Fruit fly (Drosophila melanogaster) whole organism, embryonic: ENCODE data around the gene CG31219.

Experiments used
- Bdp1 ChIP-seq: fragments of 200-800 bp; sonication (Bioruptor generic); optimal IDR thresholded peaks from 3 replicates; lab custom pipeline; 2016; ENCODE audit warnings: missing biosample characterization, missing genetic modification characterization
- Bgb ChIP-seq: fragments of 200-800 bp; sonication (Bioruptor generic); IDR thresholded peaks from 2 replicates; pipeline ENCODE4 v1.3.6; 2022; ENCODE audit warnings: missing biosample characterization, missing genetic modification characterization; ENCODE audit not compliant: partially characterized antibody
- CG10565 ChIP-seq: fragments of 200-800 bp; sonication (Bioruptor generic); optimal IDR thresholded peaks from 3 replicates; lab custom pipeline; 2016; ENCODE audit warnings: missing biosample characterization, mild to moderate bottlenecking, missing genetic modification characterization
- CG12942 ChIP-seq: fragments of 200-800 bp; sonication (Bioruptor generic); optimal IDR thresholded peaks from 3 replicates; lab custom pipeline; 2016; ENCODE audit warnings: missing biosample characterization, missing genetic modification characterization
- CG13287 ChIP-seq: fragments of 200-800 bp; sonication (Bioruptor generic); IDR thresholded peaks from 2 replicates; pipeline ENCODE4 v1.3.6; 2022; ENCODE audit warnings: missing biosample characterization, missing genetic modification characterization; ENCODE audit not compliant: partially characterized antibody
- CG14860 ChIP-seq: fragments of 200-800 bp; sonication (Bioruptor generic); IDR thresholded peaks from 3 replicates; pipeline ENCODE4 v1.3.6; 2022; ENCODE audit warnings: missing biosample characterization, missing genetic modification characterization; ENCODE audit not compliant: partially characterized antibody
- CG15479 ChIP-seq: fragments of 200-800 bp; sonication (Bioruptor generic); optimal IDR thresholded peaks from 3 replicates; lab custom pipeline; 2019; ENCODE audit warnings: missing biosample characterization, mild to moderate bottlenecking, missing genetic modification characterization, moderate library complexity
- CG15696 ChIP-seq: fragments of 200-800 bp; sonication (Bioruptor generic); optimal IDR thresholded peaks from 2 replicates; lab custom pipeline; 2019; ENCODE audit warnings: missing biosample characterization, mild to moderate bottlenecking, missing genetic modification characterization, moderate library complexity
- CG16813 ChIP-seq: fragments of 200-800 bp; sonication (Bioruptor generic); IDR thresholded peaks from 3 replicates; pipeline ENCODE4 v1.3.6; 2022; ENCODE audit warnings: missing biosample characterization, missing genetic modification characterization; ENCODE audit not compliant: partially characterized antibody
- CG2116 ChIP-seq: fragments of 200-800 bp; sonication (Bioruptor generic); optimal IDR thresholded peaks from 3 replicates; lab custom pipeline; 2018; ENCODE audit warnings: missing biosample characterization, mild to moderate bottlenecking, missing genetic modification characterization
- CG30020 ChIP-seq: fragments of 200-800 bp; optimal IDR thresholded peaks from 2 replicates; lab custom pipeline; 2019; ENCODE audit warnings: missing biosample characterization, mild to moderate bottlenecking, missing genetic modification characterization, moderate library complexity
- CG34376 ChIP-seq: fragments of 200-800 bp; sonication (Bioruptor generic); optimal IDR thresholded peaks from 2 replicates; lab custom pipeline; 2018; ENCODE audit warnings: missing biosample characterization, mild to moderate bottlenecking, missing genetic modification characterization
- CG34422 ChIP-seq: fragments of 200-800 bp; sonication (Bioruptor generic); IDR thresholded peaks from 3 replicates; pipeline ENCODE4 v1.3.6; 2022; ENCODE audit warnings: missing biosample characterization, missing genetic modification characterization
- CG5180 ChIP-seq: fragments of 200-800 bp; sonication (Bioruptor generic); optimal IDR thresholded peaks from 3 replicates; lab custom pipeline; 2017; ENCODE audit warnings: missing biosample characterization, missing genetic modification characterization, mild to moderate bottlenecking, moderate library complexity, missing genetic modification reagents
- CG6791 ChIP-seq: fragments of 200-800 bp; sonication (Bioruptor generic); IDR thresholded peaks from 3 replicates; pipeline ENCODE4 v1.3.6; 2022; ENCODE audit warnings: missing biosample characterization, missing genetic modification characterization; ENCODE audit not compliant: partially characterized antibody
- CG7928 ChIP-seq: fragments of 200-800 bp; sonication (Bioruptor generic); optimal IDR thresholded peaks from 2 replicates; lab custom pipeline; 2017; ENCODE audit warnings: missing biosample characterization, mild to moderate bottlenecking, missing genetic modification characterization
- Camta ChIP-seq: fragments of 200-800 bp; sonication (Bioruptor generic); optimal IDR thresholded peaks from 2 replicates; lab custom pipeline; 2016; ENCODE audit warnings: missing biosample characterization, missing genetic modification characterization
- Chrac-16 ChIP-seq: fragments of 200-800 bp; sonication (Bioruptor generic); optimal IDR thresholded peaks from 3 replicates; lab custom pipeline; 2016; ENCODE audit warnings: missing biosample characterization, missing genetic modification characterization
- D ChIP-seq, 2 experiments: fragments of 200-800 bp in 1 of 2; fragments of >200 bp in 1 of 2; sonication (Bioruptor generic) in 1 of 2; optimal IDR thresholded peaks; 2 replicates in 1 of 2; 3 replicates in 1 of 2; lab custom pipeline; 2017; ENCODE audit warnings: mild to moderate bottlenecking in 1 of 2, missing biosample characterization in 1 of 2, missing genetic modification characterization in 1 of 2, missing genetic modification reagents in 1 of 2
- Dfd ChIP-seq, 2 experiments: fragments of >200 bp; optimal IDR thresholded peaks; 2 replicates each; lab custom pipeline; 2017; ENCODE audit warnings: missing biosample characterization in 2 of 2, missing genetic modification characterization in 2 of 2
- Dip3 ChIP-seq: fragments of 200-800 bp; sonication (Bioruptor generic); optimal IDR thresholded peaks from 3 replicates; lab custom pipeline; 2016; ENCODE audit warnings: missing biosample characterization, missing genetic modification characterization
- E2f1 ChIP-seq: fragments of 200-800 bp; sonication (Bioruptor generic); IDR thresholded peaks from 2 replicates; pipeline ENCODE4 v1.3.6; 2022; ENCODE audit warnings: missing biosample characterization, missing genetic modification characterization
- HLH3B ChIP-seq: fragments of 200-800 bp; sonication (Bioruptor generic); IDR thresholded peaks from 2 replicates; pipeline ENCODE4 v1.3.6; 2022; ENCODE audit warnings: missing biosample characterization, missing genetic modification characterization
- HLH4C ChIP-seq: fragments of 200-800 bp; sonication (Bioruptor generic); IDR thresholded peaks from 3 replicates; pipeline ENCODE4 v1.3.6; 2022; ENCODE audit warnings: missing biosample characterization, missing genetic modification characterization; ENCODE audit not compliant: partially characterized antibody
- MESR4 ChIP-seq: fragments of 200-800 bp; sonication (Bioruptor generic); optimal IDR thresholded peaks from 2 replicates; lab custom pipeline; 2018; ENCODE audit warnings: missing biosample characterization, mild to moderate bottlenecking, missing genetic modification characterization, moderate library complexity
- NC2α ChIP-seq: fragments of 200-800 bp; sonication (Bioruptor generic); optimal IDR thresholded peaks from 2 replicates; lab custom pipeline; 2016; ENCODE audit warnings: missing biosample characterization, missing genetic modification characterization
- Opbp ChIP-seq: fragments of 200-800 bp; sonication (Bioruptor generic); IDR thresholded peaks from 3 replicates; pipeline ENCODE4 v1.3.6; 2022; ENCODE audit warnings: missing biosample characterization, missing genetic modification characterization; ENCODE audit not compliant: partially characterized antibody
- Scr ChIP-seq: fragments of 200-800 bp; sonication (Bioruptor generic); IDR thresholded peaks from 2 replicates; pipeline ENCODE4 v1.3.6; 2022; ENCODE audit warnings: missing biosample characterization, missing genetic modification characterization; ENCODE audit not compliant: partially characterized antibody
- ato ChIP-seq: fragments of 200-800 bp; sonication (Bioruptor generic); IDR thresholded peaks from 2 replicates; pipeline ENCODE4 v1.3.6; 2022; ENCODE audit warnings: missing biosample characterization, missing genetic modification characterization; ENCODE audit not compliant: partially characterized antibody
- bbx ChIP-seq: fragments of 200-800 bp; sonication (Bioruptor generic); IDR thresholded peaks from 2 replicates; pipeline ENCODE4 v1.3.6; 2022; ENCODE audit warnings: missing biosample characterization, missing genetic modification characterization; ENCODE audit not compliant: partially characterized antibody
- crp ChIP-seq, 2 experiments: fragments of 200-800 bp; sonication (Bioruptor generic); optimal IDR thresholded peaks; 2 replicates in 1 of 2; 3 replicates in 1 of 2; lab custom pipeline; 2017; ENCODE audit warnings: missing biosample characterization in 2 of 2, missing genetic modification characterization in 2 of 2, mild to moderate bottlenecking in 1 of 2, moderate library complexity in 1 of 2
- cwo ChIP-seq: fragments of 200-800 bp; sonication (Bioruptor generic); optimal IDR thresholded peaks from 3 replicates; lab custom pipeline; 2017; ENCODE audit warnings: missing biosample characterization, missing genetic modification characterization, mild to moderate bottlenecking, moderate library complexity, missing genetic modification reagents
- dmrt11E ChIP-seq: fragments of 200-800 bp; sonication (Bioruptor generic); optimal IDR thresholded peaks from 3 replicates; lab custom pipeline; 2018; ENCODE audit warnings: missing biosample characterization, mild to moderate bottlenecking, missing genetic modification characterization, moderate library complexity
- en ChIP-seq: fragments of 200-800 bp; sonication (Bioruptor generic); optimal IDR thresholded peaks from 2 replicates; lab custom pipeline; 2016; ENCODE audit warnings: missing biosample characterization, missing genetic modification characterization
- grau ChIP-seq: fragments of 200-800 bp; optimal IDR thresholded peaks from 3 replicates; lab custom pipeline; 2019; ENCODE audit warnings: missing biosample characterization, mild to moderate bottlenecking, missing genetic modification characterization, moderate library complexity
- gt ChIP-seq: fragments of 200-800 bp; sonication (Bioruptor generic); IDR thresholded peaks from 2 replicates; pipeline ENCODE4 v1.3.6; 2022; ENCODE audit warnings: missing biosample characterization, missing genetic modification characterization
- ind ChIP-seq: fragments of 200-800 bp; sonication (Bioruptor generic); optimal IDR thresholded peaks from 3 replicates; lab custom pipeline; 2016; ENCODE audit warnings: missing biosample characterization, missing genetic modification characterization
- jing ChIP-seq: fragments of 200-800 bp; sonication (Bioruptor generic); optimal IDR thresholded peaks from 2 replicates; lab custom pipeline; 2018; ENCODE audit warnings: missing biosample characterization, mild to moderate bottlenecking, missing genetic modification characterization
- knrl ChIP-seq: fragments of 200-800 bp; sonication (Bioruptor generic); IDR thresholded peaks from 3 replicates; pipeline ENCODE4 v1.3.6; 2022; ENCODE audit warnings: missing biosample characterization, missing genetic modification characterization; ENCODE audit not compliant: partially characterized antibody
- mld ChIP-seq: fragments of 200-800 bp; sonication (Bioruptor generic); IDR thresholded peaks from 3 replicates; pipeline ENCODE4 v1.3.6; 2022; ENCODE audit warnings: missing biosample characterization, missing genetic modification characterization; ENCODE audit not compliant: partially characterized antibody
- pho ChIP-seq: fragments of 200-800 bp; sonication (Bioruptor generic); optimal IDR thresholded peaks from 2 replicates; lab custom pipeline; 2016; ENCODE audit warnings: missing biosample characterization, missing genetic modification characterization
- pzg ChIP-seq: fragments of 200-800 bp; sonication (Bioruptor generic); optimal IDR thresholded peaks from 3 replicates; lab custom pipeline; 2018; ENCODE audit warnings: missing biosample characterization, mild to moderate bottlenecking, missing genetic modification characterization, moderate library complexity
- schlank ChIP-seq: fragments of 200-800 bp; sonication (Bioruptor generic); optimal IDR thresholded peaks from 2 replicates; lab custom pipeline; 2018; ENCODE audit warnings: missing biosample characterization, mild to moderate bottlenecking, missing genetic modification characterization
- sna ChIP-seq: fragments of 200-800 bp; sonication (Bioruptor generic); IDR thresholded peaks from 2 replicates; pipeline ENCODE4 v1.3.6; 2022; ENCODE audit warnings: missing biosample characterization, missing genetic modification characterization; ENCODE audit not compliant: partially characterized antibody
- tna ChIP-seq: fragments of 200-800 bp; sonication (Bioruptor generic); IDR thresholded peaks from 2 replicates; pipeline ENCODE4 v1.3.6; 2022; ENCODE audit warnings: missing biosample characterization, missing genetic modification characterization; ENCODE audit not compliant: partially characterized antibody
- ttk ChIP-seq: fragments of 200-800 bp; sonication (Bioruptor generic); IDR thresholded peaks from 2 replicates; pipeline ENCODE4 v2.1.2; 2022; ENCODE audit warnings: missing biosample characterization, missing genetic modification characterization
- twi ChIP-seq: fragments of 200-800 bp; optimal IDR thresholded peaks from 2 replicates; lab custom pipeline; 2019; ENCODE audit warnings: missing biosample characterization, mild to moderate bottlenecking, missing genetic modification characterization, moderate library complexity

Gene CG31219

dm6 chr3R:19672136-19672535 is 21.3 kb downstream of the CG31219 start:
- no peak for TF ChIP-seq pho (GFP tag; lab: Kevin White, UChicago)
- 0 out of 3 replicates have a peak, but pooled peaks have one; percentile 32 for TF ChIP-seq CG14860 (GFP tag; lab: Robert Waterston, UW)
- TF ChIP-seq D (optimal IDR thresholded peaks at IDR 0.05; lab: Kevin White, UChicago) = no peak
- TF ChIP-seq D (GFP tag; optimal IDR thresholded peaks at IDR 0.05; lab: Kevin White, UChicago) = no peak
- TF ChIP-seq ttk (GFP tag; lab: Robert Waterston, UW) = no peak
- TF ChIP-seq crp (GFP tag; optimal IDR thresholded peaks at IDR 0.05; lab: Kevin White, UChicago) = no peak
- peak; percentile 55; the same call in 2 of the 3 replicates for TF ChIP-seq HLH4C (GFP tag; lab: Robert Waterston, UW)
- TF ChIP-seq Opbp (GFP tag; lab: Robert Waterston, UW) = peak; percentile 76; the same call in 2 of the 3 replicates
- TF ChIP-seq Chrac-16 (GFP tag; lab: Kevin White, UChicago) = no peak
- no peak for TF ChIP-seq CG2116 (GFP tag; lab: Kevin White, UChicago)
- TF ChIP-seq bbx (GFP tag; lab: Robert Waterston, UW) = 0 out of 2 replicates have a peak, but pooled peaks have one; percentile 44
- no peak for TF ChIP-seq ind (GFP tag; lab: Kevin White, UChicago)
- peak; percentile 75; the same call in 2 of the 3 replicates for TF ChIP-seq mld (GFP tag; lab: Robert Waterston, UW)
- peak; percentile 32; the same call in 1 of the 2 replicates for TF ChIP-seq sna (GFP tag; lab: Robert Waterston, UW)
- no peak for TF ChIP-seq CG10565 (GFP tag; lab: Kevin White, UChicago)
- no peak for TF ChIP-seq dmrt11E (tag; lab: Kevin White, UChicago)
- TF ChIP-seq E2f1 = no peak
- TF ChIP-seq twi (tag; lab: Kevin White, UChicago) = no peak
- no peak for TF ChIP-seq Camta (GFP tag; lab: Kevin White, UChicago)
- no peak for TF ChIP-seq grau (tag; lab: Kevin White, UChicago)
- peak; percentile 50; the same call in 1 of the 2 replicates for TF ChIP-seq ato (GFP tag; lab: Robert Waterston, UW)
- no peak for TF ChIP-seq schlank (tag; lab: Kevin White, UChicago)
- TF ChIP-seq Dfd (GFP tag; optimal IDR thresholded peaks at IDR 0.05; lab: Kevin White, UChicago) = no peak
- TF ChIP-seq en = no peak
- TF ChIP-seq Bdp1 (GFP tag; lab: Kevin White, UChicago) = peak; percentile 97
- TF ChIP-seq CG16813 (GFP tag; lab: Robert Waterston, UW) = peak; percentile 75
- TF ChIP-seq pzg (GFP tag; lab: Kevin White, UChicago) = no peak
- no peak for TF ChIP-seq CG34422 (GFP tag; lab: Robert Waterston, UW)
- no peak for TF ChIP-seq CG7928 (GFP tag; lab: Kevin White, UChicago)
- peak; percentile 38; the same call in 1 of the 3 replicates for TF ChIP-seq knrl
- no peak for TF ChIP-seq CG34376 (GFP tag; lab: Kevin White, UChicago)
- no peak for TF ChIP-seq cwo (GFP tag; lab: Kevin White, UChicago)
- TF ChIP-seq CG15696 (tag; lab: Kevin White, UChicago) = no peak
- TF ChIP-seq Scr (GFP tag; lab: Robert Waterston, UW) = peak; percentile 59
- TF ChIP-seq HLH3B = no peak
- no peak for TF ChIP-seq MESR4
- no peak for TF ChIP-seq NC2α (GFP tag; lab: Kevin White, UChicago)
- no peak for TF ChIP-seq CG30020 (tag; lab: Kevin White, UChicago)
- TF ChIP-seq CG13287 = 0 out of 2 replicates have a peak, but pooled peaks have one; percentile 3
- no peak for TF ChIP-seq CG12942 (GFP tag; lab: Kevin White, UChicago)
- no peak for TF ChIP-seq CG15479
- TF ChIP-seq Bgb = peak; percentile 77
- TF ChIP-seq Dip3 (GFP tag; lab: Kevin White, UChicago) = no peak
- TF ChIP-seq jing (GFP tag; lab: Kevin White, UChicago) = no peak
- no peak for TF ChIP-seq CG5180 (GFP tag; lab: Kevin White, UChicago)
- TF ChIP-seq tna = peak; percentile 58; the same call in 1 of the 2 replicates
- no peak for TF ChIP-seq gt (GFP tag; lab: Robert Waterston, UW)
- peak; percentile 37; the same call in 1 of the 3 replicates for TF ChIP-seq CG6791 (GFP tag; lab: Robert Waterston, UW)
